Worm (Caenorhabditis elegans) whole organism, L4 larva: ENCODE results near the gene Y64G10A.10.
A peak's percentile ranks its signal among the peaks of the same experiment; 100 is the strongest.

ENCODE experiments used
- Y75B8A.6 ChIP-seq: fragments of 200-800 bp; sonication (Bioruptor generic); IDR thresholded peaks from 2 replicates; pipeline ENCODE4 v1.3.6; 2022; ENCODE audit warnings: missing genetic modification reagents, missing genetic modification characterization, missing compliant biosample characterization
- ZK546.5 ChIP-seq, 2 experiments: sonication (generic microtip); optimal IDR thresholded peaks; 2 replicates each; lab custom pipeline; 2017; ENCODE audit warnings: missing biosample characterization in 2 of 2, missing genetic modification characterization in 2 of 2
- ceh-82 ChIP-seq: sonication (generic microtip); optimal IDR thresholded peaks from 2 replicates; lab custom pipeline; 2017; ENCODE audit warnings: missing biosample characterization, missing genetic modification characterization
- lin-13 ChIP-seq: fragments of 150-350 bp; optimal IDR thresholded peaks from 2 replicates; lab custom pipeline; 2014; ENCODE audit warnings: missing biosample characterization, missing genetic modification reagents, missing genetic modification characterization
- lsy-2 ChIP-seq, 2 experiments: fragments of 150-350 bp in 1 of 2; sonication (generic microtip) in 1 of 2; optimal IDR thresholded peaks; 2 replicates each; lab custom pipeline; 2014 to 2017; ENCODE audit warnings: missing biosample characterization in 2 of 2, missing genetic modification characterization in 2 of 2
- nhr-237 ChIP-seq: sonication (generic microtip); optimal IDR thresholded peaks from 2 replicates; lab custom pipeline; 2017; ENCODE audit warnings: missing biosample characterization, missing genetic modification characterization
- nhr-25 ChIP-seq: sonication (generic microtip); optimal IDR thresholded peaks from 2 replicates; lab custom pipeline; 2017; ENCODE audit warnings: missing genetic modification characterization, mild to moderate bottlenecking, missing compliant biosample characterization, antibody characterized with exemption, moderate library complexity, borderline replicate concordance; ENCODE audit not compliant: insufficient read depth
- skn-1 ChIP-seq: fragments of 150-350 bp; optimal IDR thresholded peaks from 2 replicates; lab custom pipeline; 2014; ENCODE audit warnings: missing biosample characterization, missing genetic modification characterization
- zag-1 ChIP-seq: fragments of 150-350 bp; optimal IDR thresholded peaks from 2 replicates; lab custom pipeline; 2014; ENCODE audit warnings: missing biosample characterization, missing genetic modification characterization
- zip-11 ChIP-seq: fragments of 200-800 bp; sonication (Bioruptor generic); IDR thresholded peaks from 2 replicates; pipeline ENCODE4 v1.3.6; 2022; ENCODE audit warnings: missing genetic modification characterization, missing compliant biosample characterization

ce11 chrIV:14272561-14272960 is 31.3 kb upstream of the Y64G10A.10 start:
- TF ChIP-seq nhr-237 (no peak), skn-1 (no peak), zag-1 (tag; lab: Kevin White, UChicago) (no peak), ceh-82 (tag; lab: Kevin White, UChicago) (no peak), zip-11 (GFP tag; lab: Robert Waterston, UW) (no peak), nhr-25 (tag; lab: Kevin White, UChicago) (no peak), lin-13 (no peak), Y75B8A.6 (GFP tag; lab: Robert Waterston, UW) (no peak), lsy-2 (tag; optimal IDR thresholded peaks at IDR 0.05; lab: Kevin White, UChicago) (peak; percentile 2 to 42), ZK546.5 (tag; optimal IDR thresholded peaks at IDR 0.05; lab: Kevin White, UChicago) (no peak)
